Fruit fly (Drosophila melanogaster) whole organism: ENCODE measurements around the gene Rh4.

Experiments used
- CG8478 ChIP-seq: fragments of >200 bp; optimal IDR thresholded peaks from 2 replicates; lab custom pipeline; 2018; ENCODE audit warnings: inconsistent platforms
- Dll ChIP-seq: fragments of >200 bp; optimal IDR thresholded peaks from 2 replicates; lab custom pipeline; 2017
- pan ChIP-seq: fragments of >200 bp; optimal IDR thresholded peaks from 2 replicates; lab custom pipeline; 2017
- psq ChIP-seq: fragments of >200 bp; optimal IDR thresholded peaks from 2 replicates; lab custom pipeline; 2017
- usp ChIP-seq: fragments of >200 bp; optimal IDR thresholded peaks from 2 replicates; lab custom pipeline; 2017; ENCODE audit warnings: missing biosample characterization, missing genetic modification characterization, mixed read lengths

- TF ChIP-seq usp (no peak), CG8478 (lab: Kevin White, UChicago) (no peak), pan (lab: Kevin White, UChicago) (no peak), Dll (no peak), psq (no peak)
Observed at dm6 chr3L:16860879-16861278, 1.4 kb downstream of the Rh4 start.
